Worm (Caenorhabditis elegans): ENCODE measurements around the gene ndx-9.

DNA sequence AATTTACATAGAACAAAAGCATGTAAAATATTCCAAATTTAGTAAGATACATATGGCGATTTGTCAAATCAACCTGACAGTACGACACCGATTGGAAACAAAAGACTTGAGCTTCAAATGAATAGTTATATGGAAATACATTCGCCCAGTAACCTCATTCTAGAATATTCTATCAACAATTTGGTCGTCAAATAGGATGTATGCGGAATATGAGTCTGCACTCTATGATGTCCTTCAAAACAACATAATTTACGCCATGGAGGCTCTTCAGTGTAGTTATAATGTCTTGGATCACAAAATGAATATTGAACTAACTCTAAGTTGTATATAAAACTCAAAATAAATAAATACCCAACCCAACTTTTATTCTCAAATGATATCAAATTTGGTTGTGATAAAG is 14.8 kb upstream of the ndx-9 start:
- TF ChIP-seq ama-1 (optimal IDR thresholded peaks at IDR 0.05) (no peak), tbx-11 (GFP tag; IDR thresholded peaks at IDR 0.05) (no peak), ceh-36 (tag; optimal IDR thresholded peaks at IDR 0.05) (no peak)
